Fruit fly (Drosophila melanogaster) whole organism, embryonic: ENCODE data around the gene Cyp4ac3.
A peak's percentile ranks its signal among the peaks of the same experiment; 100 is the strongest.

Experiments
- CG17359 ChIP-seq: fragments of 200-800 bp; sonication (Bioruptor generic); optimal IDR thresholded peaks from 3 replicates; lab custom pipeline; 2018; ENCODE audit warnings: missing biosample characterization, mild to moderate bottlenecking, missing genetic modification characterization, moderate library complexity
- CG32767 ChIP-seq: fragments of 200-800 bp; sonication (Bioruptor generic); IDR thresholded peaks from 2 replicates; pipeline ENCODE4 v1.3.6; 2022; ENCODE audit warnings: missing biosample characterization, missing genetic modification characterization
- Max ChIP-seq: fragments of 200-800 bp; sonication (Bioruptor generic); optimal IDR thresholded peaks from 2 replicates; lab custom pipeline; 2016; ENCODE audit warnings: missing biosample characterization, mild to moderate bottlenecking, missing genetic modification characterization
- Trl ChIP-seq, 3 experiments: fragments of >200 bp in 2 of 3; fragments of 200-800 bp in 1 of 3; sonication (Bioruptor generic) in 1 of 3; optimal IDR thresholded peaks; 2 replicates in 1 of 3; 3 replicates in 2 of 3; lab custom pipeline; 2016 to 2017; ENCODE audit warnings: missing biosample characterization in 1 of 3, missing genetic modification characterization in 1 of 3
- psq ChIP-seq: fragments of 200-800 bp; sonication (Bioruptor generic); optimal IDR thresholded peaks from 2 replicates; lab custom pipeline; 2017; ENCODE audit warnings: missing biosample characterization, missing genetic modification characterization
- sisA ChIP-seq: fragments of 200-800 bp; sonication (Bioruptor generic); IDR thresholded peaks from 2 replicates; pipeline ENCODE4 v1.3.6; 2022; ENCODE audit warnings: missing biosample characterization, missing genetic modification characterization
- wek ChIP-seq: fragments of 200-800 bp; sonication (Bioruptor generic); optimal IDR thresholded peaks from 3 replicates; lab custom pipeline; 2018; ENCODE audit warnings: missing biosample characterization, mild to moderate bottlenecking, missing genetic modification characterization, moderate library complexity

- TF ChIP-seq CG32767 (GFP tag; lab: Robert Waterston, UW) = no peak
- TF ChIP-seq CG17359 (tag; lab: Kevin White, UChicago) = peak; percentile 33
- no peak for TF ChIP-seq psq (GFP tag; lab: Kevin White, UChicago)
- TF ChIP-seq sisA = peak; percentile 36; the same call in 1 of the 2 replicates
- peak in 1 of 2 experiments; percentile 21 for TF ChIP-seq Trl (optimal IDR thresholded peaks at IDR 0.05; lab: Kevin White, UChicago)
- no peak for TF ChIP-seq Trl (GFP tag; optimal IDR thresholded peaks at IDR 0.05; lab: Kevin White, UChicago)
- TF ChIP-seq wek (GFP tag; lab: Kevin White, UChicago) = no peak
- TF ChIP-seq Max (GFP tag; lab: Kevin White, UChicago) = no peak
These were observed 29.1 kb downstream of the Cyp4ac3 start for dm6 chr2L:5297289-5297960.
